Worm (Caenorhabditis elegans): ENCODE data around the gene herd-1.

Gene herd-1

DNA sequence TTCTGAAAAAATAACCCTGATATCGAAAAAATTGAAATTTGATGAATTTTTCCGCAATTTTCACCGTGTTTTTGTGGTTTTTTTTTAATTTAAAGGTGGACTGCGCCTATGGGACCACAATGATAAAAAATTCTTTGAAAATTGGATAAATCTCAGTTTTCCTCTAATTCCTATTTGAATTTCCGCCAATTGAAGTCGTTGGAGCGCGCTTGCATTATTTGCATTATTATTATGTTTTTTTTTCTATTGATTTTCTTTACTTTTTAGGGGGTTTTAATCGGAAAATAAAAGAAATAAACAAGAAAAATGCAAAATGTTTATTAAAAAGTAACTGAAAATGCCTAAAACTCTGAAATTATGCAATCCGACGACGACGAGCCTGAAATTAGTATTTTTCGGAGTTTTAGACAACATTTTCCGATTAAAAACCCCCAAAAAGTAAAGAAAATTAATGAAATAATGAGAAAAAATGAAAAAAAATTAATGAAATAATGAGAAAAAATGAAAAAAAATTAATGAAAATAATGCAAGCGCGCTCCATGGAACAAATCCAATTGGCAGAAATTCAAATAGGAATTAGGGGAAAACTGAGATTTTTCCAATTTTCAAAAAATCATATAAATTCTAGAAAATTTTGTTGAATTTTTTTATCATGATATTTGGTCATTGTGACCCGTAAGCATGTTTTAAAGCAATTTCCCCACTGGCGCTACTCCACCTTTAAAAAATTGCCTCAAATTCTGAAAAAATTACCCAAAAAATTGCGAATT lies 40.5 kb upstream of the herd-1 start:
- TF ChIP-seq unc-62 (GFP tag; optimal IDR thresholded peaks at IDR 0.05) = no peak
- TF ChIP-seq hlh-1 (tag; optimal IDR thresholded peaks at IDR 0.05) = no peak
- no peak for TF ChIP-seq mls-2 (tag; optimal IDR thresholded peaks at IDR 0.05)
- no peak for TF ChIP-seq nhr-76 (tag; optimal IDR thresholded peaks at IDR 0.05)
- no peak for TF ChIP-seq flh-1 (GFP tag; optimal IDR thresholded peaks at IDR 0.05)
- no peak for TF ChIP-seq ztf-11 (tag; optimal IDR thresholded peaks at IDR 0.05)
- TF ChIP-seq lin-32 (GFP tag; optimal IDR thresholded peaks at IDR 0.05) = no peak
- no peak for TF ChIP-seq elt-3 (tag; optimal IDR thresholded peaks at IDR 0.05)
- no peak for TF ChIP-seq ceh-39 (tag; optimal IDR thresholded peaks at IDR 0.05)
- no peak for TF ChIP-seq zip-8 (tag; optimal IDR thresholded peaks at IDR 0.05)
- no peak for TF ChIP-seq blmp-1 (tag; optimal IDR thresholded peaks at IDR 0.05)
- TF ChIP-seq cnd-1 (tag; optimal IDR thresholded peaks at IDR 0.05) = no peak
- no peak for TF ChIP-seq pha-4 (tag; optimal IDR thresholded peaks at IDR 0.05)
- no peak for TF ChIP-seq ceh-83 (GFP tag; optimal IDR thresholded peaks at IDR 0.05)
- TF ChIP-seq drap-1 (GFP tag; optimal IDR thresholded peaks at IDR 0.05) = no peak

DNA sequence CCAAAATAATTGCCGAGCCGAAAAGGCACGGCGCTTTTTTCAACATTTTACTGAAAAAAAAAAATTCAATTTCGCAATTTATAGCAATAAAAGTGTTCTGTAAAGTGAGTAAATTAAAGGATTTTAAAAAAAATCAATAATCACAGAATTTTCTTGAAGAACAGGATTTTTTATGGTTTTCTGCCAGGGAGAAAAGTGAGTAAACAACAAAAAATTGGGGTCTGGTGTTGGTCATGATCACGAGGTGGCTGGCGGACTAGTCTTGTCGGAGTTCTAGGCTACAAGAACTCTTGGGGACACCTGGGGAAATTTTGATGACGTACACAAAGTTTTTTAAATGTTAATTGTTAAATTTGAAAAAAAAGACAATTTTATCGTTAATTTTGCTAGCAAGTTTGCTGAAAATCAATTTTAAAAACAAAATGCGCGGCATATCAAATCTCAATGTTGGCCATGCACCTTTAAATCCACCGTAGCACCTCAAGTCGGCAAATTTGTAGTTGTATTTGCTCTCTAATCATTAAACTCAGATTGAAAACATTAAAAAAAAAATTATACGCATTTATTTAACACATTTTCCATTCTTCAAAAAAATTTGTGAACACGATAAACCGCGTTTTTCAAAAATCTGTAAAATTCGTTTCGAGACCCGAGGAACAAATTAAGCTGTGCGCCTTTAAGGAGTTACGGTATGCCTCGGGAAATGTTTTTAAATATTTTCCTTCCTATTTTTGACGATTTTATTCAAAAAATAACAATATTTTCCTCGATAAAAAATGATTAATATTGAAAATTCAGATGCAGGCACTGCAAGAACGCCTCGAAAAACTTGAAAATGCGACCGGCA lies 39.3 kb upstream of the herd-1 start, which contains the start of the genes scav-3 and Y49E10.21:
scav-3 (minus strand) TSS at position 50 of the 847 bp plus-strand sequence.
Y49E10.21 (plus strand) TSS at position 797 of the 847 bp plus-strand sequence.
- TF ChIP-seq mep-1 (tag; optimal IDR thresholded peaks at IDR 0.05) (peak; percentile 10), snpc-4 (tag; optimal IDR thresholded peaks at IDR 0.05) (no peak)

DNA sequence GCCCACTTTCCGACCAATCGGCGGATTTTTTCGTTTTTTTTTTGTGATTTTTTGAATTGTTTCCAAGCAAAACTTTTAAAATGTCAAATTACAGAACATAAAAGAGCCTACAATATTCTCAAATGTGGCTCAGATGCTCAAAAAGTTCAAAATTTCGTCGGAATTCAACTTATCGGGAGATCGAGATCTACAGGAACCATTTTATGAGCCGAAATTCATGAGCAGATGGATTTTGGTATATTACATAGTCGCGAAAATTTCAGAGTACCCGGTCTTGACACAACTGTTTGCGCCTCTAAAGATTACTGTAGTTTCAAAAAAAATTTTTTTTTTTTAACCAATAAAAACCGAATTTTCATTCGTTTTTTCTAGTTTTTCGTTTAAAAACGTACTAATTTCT lies 37.4 kb upstream of the herd-1 start:
- no peak for TF ChIP-seq nhr-12 (tag; optimal IDR thresholded peaks at IDR 0.05)

DNA sequence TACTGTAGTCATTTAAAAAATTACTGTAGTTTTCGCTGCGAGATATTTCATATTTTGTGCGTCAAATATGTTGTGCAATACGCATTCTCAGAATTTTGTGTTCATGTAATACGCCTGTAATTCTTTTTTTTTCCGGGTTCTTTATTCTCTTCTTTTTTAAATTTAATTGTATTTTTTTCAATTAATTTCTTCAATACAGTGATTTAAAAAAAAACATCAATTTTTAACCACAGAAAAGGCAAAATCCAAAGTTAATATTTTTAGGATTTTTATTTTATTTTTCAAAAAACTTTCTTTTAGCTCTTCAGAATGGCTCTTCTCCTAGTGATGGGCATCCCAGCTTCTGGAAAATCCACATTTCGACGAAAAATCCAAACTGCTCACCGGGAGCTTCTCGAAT lies 30.0 kb upstream of the herd-1 start, which contains the start of gene pstk-1:
pstk-1 (plus strand) TSS at position 301 of the 400 bp plus-strand sequence.
- TF ChIP-seq pha-4 (tag; optimal IDR thresholded peaks at IDR 0.05) (no peak), nhr-76 (tag; optimal IDR thresholded peaks at IDR 0.05) (no peak), ceh-39 (tag; optimal IDR thresholded peaks at IDR 0.05) (no peak), M03D4.4 (tag; optimal IDR thresholded peaks at IDR 0.05) (no peak), bed-3 (GFP tag; optimal IDR thresholded peaks at IDR 0.05) (no peak), nhr-2 (tag; optimal IDR thresholded peaks at IDR 0.05) (no peak), hlh-1 (tag; optimal IDR thresholded peaks at IDR 0.05) (no peak), lin-32 (GFP tag; optimal IDR thresholded peaks at IDR 0.05) (no peak), ceh-83 (GFP tag; optimal IDR thresholded peaks at IDR 0.05) (no peak), lin-13 (tag; optimal IDR thresholded peaks at IDR 0.05) (no peak), flh-1 (GFP tag; optimal IDR thresholded peaks at IDR 0.05) (no peak)

DNA sequence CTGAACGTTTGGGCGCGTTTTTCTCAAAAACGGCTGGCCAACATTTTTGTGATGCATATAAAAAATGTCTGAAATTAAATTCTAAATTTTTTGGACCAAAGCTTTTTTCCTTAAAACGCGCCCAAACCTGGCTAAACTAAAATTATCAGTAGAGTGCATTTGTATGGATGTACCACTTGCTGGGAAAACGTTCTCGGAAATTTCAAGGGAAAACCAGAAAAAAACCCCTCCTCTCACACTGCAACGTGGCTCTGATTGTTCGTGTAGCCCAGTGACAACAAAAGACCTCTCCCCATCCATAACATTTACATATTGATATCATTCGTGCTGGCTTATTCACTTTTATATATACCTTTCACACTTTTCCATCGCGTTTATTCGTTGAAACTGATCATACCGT lies 27.5 kb upstream of the herd-1 start, which contains the start of gene Y49E10.29:
Y49E10.29 (plus strand) TSS at position 301 of the 400 bp plus-strand sequence.
- TF ChIP-seq sptf-1 (tag; optimal IDR thresholded peaks at IDR 0.05) = no peak
- no peak for TF ChIP-seq flh-1 (GFP tag; optimal IDR thresholded peaks at IDR 0.05)
- TF ChIP-seq unc-39 (tag; optimal IDR thresholded peaks at IDR 0.05) = no peak
- no peak for TF ChIP-seq hlh-1 (tag; optimal IDR thresholded peaks at IDR 0.05)
- TF ChIP-seq unc-120 (tag; optimal IDR thresholded peaks at IDR 0.05; ENCODE audit: poor library complexity, severe bottlenecking) = no peak
- TF ChIP-seq nhr-28 (tag; optimal IDR thresholded peaks at IDR 0.05) = no peak
- no peak for TF ChIP-seq pha-4 (tag; optimal IDR thresholded peaks at IDR 0.05)
- no peak for TF ChIP-seq M03D4.4 (tag; optimal IDR thresholded peaks at IDR 0.05)
- no peak for TF ChIP-seq ztf-11 (tag; optimal IDR thresholded peaks at IDR 0.05)
- no peak for TF ChIP-seq ham-2 (GFP tag; optimal IDR thresholded peaks at IDR 0.05)
- TF ChIP-seq nhr-76 (tag; optimal IDR thresholded peaks at IDR 0.05) = no peak
- no peak for TF ChIP-seq tbx-8 (GFP tag; optimal IDR thresholded peaks at IDR 0.05)
- TF ChIP-seq ceh-39 (tag; optimal IDR thresholded peaks at IDR 0.05) = no peak
- TF ChIP-seq zip-8 (tag; optimal IDR thresholded peaks at IDR 0.05) = no peak
- no peak for TF ChIP-seq mep-1 (tag; optimal IDR thresholded peaks at IDR 0.05)
- no peak for TF ChIP-seq bed-3 (GFP tag; optimal IDR thresholded peaks at IDR 0.05)
- TF ChIP-seq elt-3 (tag; optimal IDR thresholded peaks at IDR 0.05) = no peak
- no peak for TF ChIP-seq ces-1 (GFP tag; optimal IDR thresholded peaks at IDR 0.05)

Data from whole organism, mixed stage, embryonic.